Fruit fly (Drosophila melanogaster) whole organism, pupa: ENCODE data around the gene CG4270.

Source experiments
- CG10348 ChIP-seq: fragments of 200-800 bp; sonication (Bioruptor generic); IDR thresholded peaks from 2 replicates; pipeline ENCODE4 v1.3.6; 2022; ENCODE audit warnings: missing biosample characterization, missing genetic modification characterization
- CG12605 ChIP-seq: fragments of 200-800 bp; sonication (Bioruptor generic); IDR thresholded peaks from 2 replicates; pipeline ENCODE4 v1.3.6; 2022; ENCODE audit warnings: missing biosample characterization, missing genetic modification characterization
- CG13204 ChIP-seq: fragments of 200-800 bp; sonication (Bioruptor generic); optimal IDR thresholded peaks from 2 replicates; lab custom pipeline; 2018; ENCODE audit warnings: missing biosample characterization, mild to moderate bottlenecking, missing genetic modification characterization, moderate library complexity
- CG14655 ChIP-seq: fragments of 200-800 bp; sonication (Bioruptor generic); optimal IDR thresholded peaks from 3 replicates; lab custom pipeline; 2017; ENCODE audit warnings: mild to moderate bottlenecking, missing biosample characterization, missing genetic modification reagents, missing genetic modification characterization
- CG15710 ChIP-seq: fragments of 200-800 bp; sonication (Bioruptor generic); optimal IDR thresholded peaks from 2 replicates; lab custom pipeline; 2018; ENCODE audit warnings: missing biosample characterization, mild to moderate bottlenecking, missing genetic modification characterization, moderate library complexity
- CG17806 ChIP-seq: fragments of 200-800 bp; sonication (Bioruptor generic); optimal IDR thresholded peaks from 2 replicates; lab custom pipeline; 2018; ENCODE audit warnings: missing biosample characterization, mild to moderate bottlenecking, missing genetic modification characterization, moderate library complexity
- CG32121 ChIP-seq: fragments of 200-800 bp; sonication (Bioruptor generic); IDR thresholded peaks from 2 replicates; pipeline ENCODE4 v1.3.6; 2022; ENCODE audit warnings: missing biosample characterization, missing genetic modification characterization
- CG34367 ChIP-seq: fragments of 200-800 bp; sonication (Bioruptor generic); optimal IDR thresholded peaks from 2 replicates; lab custom pipeline; 2018; ENCODE audit warnings: missing biosample characterization, mild to moderate bottlenecking, missing genetic modification characterization
- CG4496 ChIP-seq: fragments of 200-800 bp; sonication (Bioruptor generic); IDR thresholded peaks from 3 replicates; pipeline ENCODE4 v1.3.6; 2022; ENCODE audit warnings: missing biosample characterization, missing genetic modification characterization
- CG8159 ChIP-seq: fragments of 200-800 bp; sonication (Bioruptor generic); optimal IDR thresholded peaks from 3 replicates; lab custom pipeline; 2018; ENCODE audit warnings: missing biosample characterization, mild to moderate bottlenecking, missing genetic modification characterization, moderate library complexity
- CG8301 ChIP-seq: fragments of 200-800 bp; sonication (Bioruptor generic); optimal IDR thresholded peaks from 2 replicates; lab custom pipeline; 2018; ENCODE audit warnings: missing biosample characterization, mild to moderate bottlenecking, missing genetic modification characterization
- D1 ChIP-seq: fragments of 200-800 bp; sonication (Bioruptor generic); optimal IDR thresholded peaks from 2 replicates; lab custom pipeline; 2018; ENCODE audit warnings: missing biosample characterization, mild to moderate bottlenecking, missing genetic modification characterization, moderate library complexity
- EcR ChIP-seq: fragments of 200-800 bp; sonication (Bioruptor generic); optimal IDR thresholded peaks from 3 replicates; lab custom pipeline; 2019; ENCODE audit warnings: missing biosample characterization, missing genetic modification characterization, mild to moderate bottlenecking, moderate library complexity, missing genetic modification reagents
- Ets98B ChIP-seq: fragments of 200-800 bp; sonication (Bioruptor generic); IDR thresholded peaks from 2 replicates; pipeline ENCODE4 v1.3.6; 2022; ENCODE audit warnings: missing biosample characterization, missing genetic modification characterization
- Pif1A ChIP-seq: fragments of 200-800 bp; sonication (Bioruptor generic); optimal IDR thresholded peaks from 3 replicates; lab custom pipeline; 2016; ENCODE audit warnings: missing biosample characterization, missing genetic modification characterization
- Pif1B ChIP-seq: fragments of 200-800 bp; sonication (Bioruptor generic); optimal IDR thresholded peaks from 3 replicates; lab custom pipeline; 2016; ENCODE audit warnings: missing biosample characterization, missing genetic modification characterization
- Snoo ChIP-seq: fragments of 200-800 bp; sonication (Bioruptor generic); optimal IDR thresholded peaks from 3 replicates; lab custom pipeline; 2017; ENCODE audit warnings: missing biosample characterization, mild to moderate bottlenecking, missing genetic modification characterization, inconsistent platforms
- fd96Ca ChIP-seq: fragments of 200-800 bp; sonication (Bioruptor generic); IDR thresholded peaks from 3 replicates; pipeline ENCODE4 v1.3.6; 2022; ENCODE audit warnings: missing biosample characterization, missing genetic modification characterization
- gl ChIP-seq: fragments of 200-800 bp; sonication (Bioruptor generic); optimal IDR thresholded peaks from 2 replicates; lab custom pipeline; 2018; ENCODE audit warnings: missing biosample characterization, mild to moderate bottlenecking, missing genetic modification characterization
- rn ChIP-seq: fragments of 200-800 bp; sonication (Bioruptor generic); IDR thresholded peaks from 2 replicates; pipeline ENCODE4 v1.3.6; 2022; ENCODE audit warnings: missing biosample characterization, missing genetic modification characterization

The CG4270 gene

dm6 chr2L:2307648-2308047 lies 44.4 kb downstream of the CG4270 start, which contains the start of gene CG16995:
CG16995 (plus strand) TSS chr2L:2307948.
- TF ChIP-seq gl (no peak), EcR (no peak), CG12605 (no peak), CG17806 (tag; lab: Kevin White, UChicago) (no peak), CG10348 (GFP tag; lab: Robert Waterston, UW) (no peak), Pif1A (no peak), CG8301 (tag; lab: Kevin White, UChicago) (no peak), CG34367 (tag; lab: Kevin White, UChicago) (no peak), D1 (tag; lab: Kevin White, UChicago) (no peak), rn (GFP tag; lab: Robert Waterston, UW) (no peak), Pif1B (no peak), CG15710 (tag; lab: Kevin White, UChicago) (no peak), Snoo (tag; lab: Kevin White, UChicago) (no peak), CG14655 (GFP tag; lab: Kevin White, UChicago) (no peak), CG4496 (GFP tag; lab: Robert Waterston, UW) (no peak), CG8159 (tag; lab: Kevin White, UChicago) (no peak), fd96Ca (GFP tag; lab: Robert Waterston, UW) (no peak), CG32121 (no peak)

- TF ChIP-seq Pif1A (no peak), CG32121 (no peak), Pif1B (no peak), CG10348 (GFP tag; lab: Robert Waterston, UW) (no peak), CG13204 (GFP tag; lab: Kevin White, UChicago) (no peak), EcR (no peak), rn (GFP tag; lab: Robert Waterston, UW) (no peak), CG4496 (GFP tag; lab: Robert Waterston, UW) (no peak), Ets98B (GFP tag; lab: Robert Waterston, UW) (no peak), CG14655 (GFP tag; lab: Kevin White, UChicago) (no peak)
These were observed 48.2 kb downstream of the CG4270 start, which contains the start of gene eys for dm6 chr2L:2311449-2311848. eys (plus strand) TSS chr2L:2311680.
